Worm (Caenorhabditis elegans): Measurements from ENCODE around the gene col-10.

DNA sequence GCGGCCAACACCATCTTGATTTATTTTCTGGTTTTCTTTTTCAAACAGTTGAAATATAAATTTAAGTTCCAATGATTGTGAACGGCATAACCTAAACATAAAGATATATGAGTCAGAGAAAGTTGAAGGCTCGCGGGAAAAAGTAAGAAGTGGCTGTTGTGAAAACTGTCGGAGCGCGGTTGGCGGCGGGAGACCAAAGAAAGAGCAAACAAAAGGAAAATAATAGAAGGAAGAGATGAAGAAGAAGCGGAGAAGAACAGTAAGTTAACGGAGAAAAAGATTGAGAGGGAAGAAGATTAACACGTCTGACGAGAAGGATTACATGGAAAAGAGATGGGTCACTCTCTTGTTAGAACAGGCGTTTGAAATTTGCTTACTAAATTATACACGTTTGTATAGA is 42.3 kb upstream of the col-10 start, which contains the start of gene inx-10:
- TF ChIP-seq C08G9.2 (tag; optimal IDR thresholded peaks at IDR 0.05) (no peak), ets-4 (tag; optimal IDR thresholded peaks at IDR 0.05) (no peak), elt-2 (tag; optimal IDR thresholded peaks at IDR 0.05) (no peak), ahr-1 (tag; optimal IDR thresholded peaks at IDR 0.05) (no peak), ztf-16 (tag; optimal IDR thresholded peaks at IDR 0.05) (no peak), fkh-6 (tag; optimal IDR thresholded peaks at IDR 0.05) (no peak), pag-3 (tag; optimal IDR thresholded peaks at IDR 0.05; ENCODE audit: borderline replicate concordance) (no peak), hlh-8 (tag; optimal IDR thresholded peaks at IDR 0.05) (no peak)

All from whole organism, late embryonic.